Worm (Caenorhabditis elegans) whole organism, young adult: ENCODE data around the gene R12C12.7.

Experiments
- B0261.1 ChIP-seq: sonication (generic microtip); optimal IDR thresholded peaks from 2 replicates; lab custom pipeline; 2016; ENCODE audit warnings: mild to moderate bottlenecking, missing genetic modification characterization, moderate library complexity, missing compliant biosample characterization
- B0336.3 ChIP-seq: fragments of 200-800 bp; sonication (Bioruptor generic); IDR thresholded peaks from 2 replicates; pipeline ENCODE4 v1.3.6; 2022; ENCODE audit warnings: missing genetic modification characterization, missing compliant biosample characterization
- C17E4.6 ChIP-seq: fragments of 200-800 bp; sonication (Bioruptor generic); IDR thresholded peaks from 2 replicates; pipeline ENCODE4 v1.3.6; 2022; ENCODE audit warnings: missing genetic modification reagents, missing genetic modification characterization, missing compliant biosample characterization
- D2030.7 ChIP-seq: fragments of 200-800 bp; sonication (Bioruptor generic); IDR thresholded peaks from 2 replicates; pipeline ENCODE4 v1.3.6; 2022; ENCODE audit warnings: missing genetic modification reagents, missing genetic modification characterization, missing compliant biosample characterization
- F23B12.7 ChIP-seq: sonication (generic microtip); optimal IDR thresholded peaks from 2 replicates; lab custom pipeline; 2017; ENCODE audit warnings: missing genetic modification characterization, mild to moderate bottlenecking, missing compliant biosample characterization, antibody characterized with exemption, moderate library complexity; ENCODE audit not compliant: insufficient read depth
- F37B4.10 ChIP-seq: fragments of 200-800 bp; sonication (Bioruptor generic); IDR thresholded peaks from 2 replicates; pipeline ENCODE4 v1.3.6; 2022; ENCODE audit warnings: missing genetic modification characterization, missing compliant biosample characterization
- F52B5.7 ChIP-seq: sonication (generic microtip); optimal IDR thresholded peaks from 2 replicates; lab custom pipeline; 2016; ENCODE audit warnings: mild to moderate bottlenecking, missing genetic modification characterization, missing compliant biosample characterization
- K11D2.4 ChIP-seq: fragments of 200-800 bp; sonication (Bioruptor generic); IDR thresholded peaks from 2 replicates; pipeline ENCODE4 v1.3.6; 2022; ENCODE audit warnings: missing genetic modification reagents, missing genetic modification characterization, missing compliant biosample characterization
- T07F8.4 ChIP-seq: sonication (generic microtip); optimal IDR thresholded peaks from 2 replicates; lab custom pipeline; 2016; ENCODE audit warnings: mild to moderate bottlenecking, missing genetic modification characterization, moderate library complexity, missing compliant biosample characterization
- Y53G8AR.9 ChIP-seq: fragments of 200-800 bp; sonication (Bioruptor generic); conservative IDR thresholded peaks from 2 replicates; pipeline ENCODE4 v1.3.6; 2022; ENCODE audit warnings: missing genetic modification reagents, missing genetic modification characterization, missing compliant biosample characterization
- Y67H2A.10 ChIP-seq: fragments of 200-800 bp; sonication (Bioruptor generic); conservative IDR thresholded peaks from 2 replicates; pipeline ENCODE4 v1.3.6; 2022; ENCODE audit warnings: missing genetic modification reagents, missing genetic modification characterization, missing compliant biosample characterization
- aptf-2 ChIP-seq: fragments of 200-800 bp; sonication (Bioruptor generic); conservative IDR thresholded peaks from 2 replicates; pipeline ENCODE4 v1.3.6; 2022; ENCODE audit warnings: missing genetic modification reagents, missing genetic modification characterization, missing compliant biosample characterization
- aptf-3 ChIP-seq: fragments of 200-800 bp; sonication (Bioruptor generic); IDR thresholded peaks from 2 replicates; pipeline ENCODE4 v1.3.6; 2022; ENCODE audit warnings: missing genetic modification characterization, missing compliant biosample characterization
- atf-7 ChIP-seq: sonication (generic microtip); optimal IDR thresholded peaks from 2 replicates; lab custom pipeline; 2017; ENCODE audit warnings: mild to moderate bottlenecking, missing genetic modification characterization, missing compliant biosample characterization
- athp-1 ChIP-seq: sonication (generic microtip); optimal IDR thresholded peaks from 2 replicates; lab custom pipeline; 2017; ENCODE audit warnings: mild to moderate bottlenecking, missing genetic modification characterization, missing compliant biosample characterization
- attf-3 ChIP-seq: fragments of 200-800 bp; sonication (Bioruptor generic); conservative IDR thresholded peaks from 2 replicates; pipeline ENCODE4 v1.3.6; 2022; ENCODE audit warnings: missing genetic modification reagents, missing genetic modification characterization, missing compliant biosample characterization
- bed-1 ChIP-seq: fragments of 200-800 bp; sonication (Bioruptor generic); IDR thresholded peaks from 2 replicates; pipeline ENCODE4 v1.3.6; 2022; ENCODE audit warnings: missing genetic modification reagents, missing genetic modification characterization, missing compliant biosample characterization
- ccch-3 ChIP-seq: fragments of 200-800 bp; sonication (Bioruptor generic); optimal IDR thresholded peaks from 2 replicates; lab custom pipeline; 2018; ENCODE audit warnings: mild to moderate bottlenecking, missing genetic modification characterization, missing compliant biosample characterization
- ceh-100 ChIP-seq: fragments of 200-800 bp; sonication (Bioruptor generic); IDR thresholded peaks from 2 replicates; pipeline ENCODE4 v1.3.6; 2022; ENCODE audit warnings: missing genetic modification reagents, missing genetic modification characterization, missing compliant biosample characterization
- efl-1 ChIP-seq: fragments of 150-350 bp; optimal IDR thresholded peaks from 2 replicates; lab custom pipeline; 2014; ENCODE audit warnings: missing biosample characterization, missing genetic modification reagents, missing genetic modification characterization
- egl-18 ChIP-seq: fragments of 200-800 bp; sonication (Bioruptor generic); IDR thresholded peaks from 2 replicates; pipeline ENCODE4 v1.3.6; 2022; ENCODE audit warnings: missing genetic modification reagents, missing genetic modification characterization, missing compliant biosample characterization
- egl-44 ChIP-seq: fragments of 200-800 bp; sonication (Bioruptor generic); IDR thresholded peaks from 2 replicates; pipeline ENCODE4 v1.3.6; 2022; ENCODE audit warnings: missing genetic modification reagents, missing genetic modification characterization, missing compliant biosample characterization
- ekl-4 ChIP-seq: fragments of 200-800 bp; sonication (Bioruptor generic); IDR thresholded peaks from 2 replicates; pipeline ENCODE4 v1.3.6; 2022; ENCODE audit warnings: missing genetic modification reagents, missing genetic modification characterization, missing compliant biosample characterization
- ets-4 ChIP-seq: fragments of 200-800 bp; sonication (Bioruptor generic); optimal IDR thresholded peaks from 2 replicates; lab custom pipeline; 2018; ENCODE audit warnings: mild to moderate bottlenecking, missing genetic modification characterization, missing compliant biosample characterization
- fkh-3 ChIP-seq: sonication (generic microtip); optimal IDR thresholded peaks from 2 replicates; lab custom pipeline; 2016; ENCODE audit warnings: mild to moderate bottlenecking, missing genetic modification characterization, missing compliant biosample characterization
- gei-17 ChIP-seq: fragments of 200-800 bp; sonication (Bioruptor generic); optimal IDR thresholded peaks from 2 replicates; lab custom pipeline; 2018; ENCODE audit warnings: mild to moderate bottlenecking, missing genetic modification characterization, missing compliant biosample characterization
- hlh-12 ChIP-seq: sonication (generic microtip); optimal IDR thresholded peaks from 2 replicates; lab custom pipeline; 2016; ENCODE audit warnings: missing genetic modification characterization, missing compliant biosample characterization
- hmg-20 ChIP-seq: fragments of 200-800 bp; sonication (Bioruptor generic); IDR thresholded peaks from 2 replicates; pipeline ENCODE4 v1.3.6; 2022; ENCODE audit warnings: missing genetic modification reagents, missing genetic modification characterization, missing compliant biosample characterization
- hsf-1 ChIP-seq: fragments of 200-800 bp; sonication (Bioruptor generic); IDR thresholded peaks from 2 replicates; pipeline ENCODE4 v1.3.6; 2022; ENCODE audit warnings: missing genetic modification reagents, missing genetic modification characterization, missing compliant biosample characterization
- lag-1 ChIP-seq: fragments of 200-800 bp; sonication (Bioruptor generic); IDR thresholded peaks from 2 replicates; pipeline ENCODE4 v1.3.6; 2022; ENCODE audit warnings: missing genetic modification reagents, missing genetic modification characterization, missing compliant biosample characterization
- lin-35 ChIP-seq, 3 experiments: fragments of 150-350 bp in 2 of 3; sonication (generic microtip) in 1 of 3; optimal IDR thresholded peaks; 2 replicates each; lab custom pipeline; 2014 to 2018; ENCODE audit warnings: missing biosample characterization in 3 of 3, missing genetic modification characterization in 3 of 3, missing genetic modification reagents in 3 of 3
- lsy-27 ChIP-seq: sonication (generic microtip); optimal IDR thresholded peaks from 2 replicates; lab custom pipeline; 2017; ENCODE audit warnings: missing genetic modification characterization, mild to moderate bottlenecking, missing compliant biosample characterization, antibody characterized with exemption, missing genotype, borderline replicate concordance; ENCODE audit not compliant: insufficient read depth
- madf-10 ChIP-seq: sonication (generic microtip); optimal IDR thresholded peaks from 2 replicates; lab custom pipeline; 2016; ENCODE audit warnings: mild to moderate bottlenecking, missing genetic modification characterization, missing compliant biosample characterization
- madf-8 ChIP-seq: fragments of 200-800 bp; sonication (Bioruptor generic); conservative IDR thresholded peaks from 2 replicates; pipeline ENCODE4 v1.3.6; 2022; ENCODE audit warnings: missing genetic modification reagents, missing genetic modification characterization, missing compliant biosample characterization
- mes-4 ChIP-seq: sonication (generic microtip); optimal IDR thresholded peaks from 2 replicates; lab custom pipeline; 2016; ENCODE audit warnings: missing genotype, missing genetic modification characterization, missing compliant biosample characterization
- nfya-1 ChIP-seq: sonication (generic microtip); optimal IDR thresholded peaks from 2 replicates; lab custom pipeline; 2017; ENCODE audit warnings: antibody characterized with exemption, missing compliant biosample characterization, missing genetic modification characterization, borderline replicate concordance; ENCODE audit not compliant: insufficient read depth
- nfya-2 ChIP-seq: fragments of 200-800 bp; sonication (Bioruptor generic); IDR thresholded peaks from 2 replicates; pipeline ENCODE4 v1.3.6; 2022; ENCODE audit warnings: missing genetic modification reagents, missing genetic modification characterization, missing compliant biosample characterization
- nhr-120 ChIP-seq: fragments of 200-800 bp; sonication (Bioruptor generic); IDR thresholded peaks from 2 replicates; pipeline ENCODE4 v1.3.6; 2022; ENCODE audit warnings: missing genetic modification characterization, missing compliant biosample characterization
- pha-4 ChIP-seq: fragments of 150-350 bp; sonication (generic microtip); optimal IDR thresholded peaks from 2 replicates; lab custom pipeline; 2014; ENCODE audit warnings: missing biosample characterization, missing genetic modification reagents, missing genetic modification characterization
- snpc-1.1 ChIP-seq: sonication (generic microtip); optimal IDR thresholded peaks from 2 replicates; lab custom pipeline; 2017; ENCODE audit warnings: missing genetic modification characterization, mild to moderate bottlenecking, missing compliant biosample characterization, antibody characterized with exemption, moderate library complexity, missing genotype, missing genetic modification reagents; ENCODE audit not compliant: insufficient read depth
- snpc-1.3 ChIP-seq: sonication (generic microtip); optimal IDR thresholded peaks from 2 replicates; lab custom pipeline; 2017; ENCODE audit warnings: missing genetic modification characterization, mild to moderate bottlenecking, missing compliant biosample characterization, antibody characterized with exemption, moderate library complexity, missing genotype, missing genetic modification reagents; ENCODE audit not compliant: insufficient read depth
- snpc-4 ChIP-seq, 5 experiments: fragments of 150-350 bp in 1 of 5; sonication (generic microtip) in 4 of 5; optimal IDR thresholded peaks; 2 replicates each; lab custom pipeline; 2014 to 2018; ENCODE audit warnings: missing genetic modification characterization in 5 of 5, missing biosample characterization in 3 of 5, antibody characterized with exemption in 2 of 5, mild to moderate bottlenecking in 2 of 5, missing compliant biosample characterization in 2 of 5, missing genotype in 2 of 5, moderate library complexity in 2 of 5, missing genetic modification reagents in 1 of 5
- tbx-9 ChIP-seq: sonication (generic microtip); optimal IDR thresholded peaks from 2 replicates; lab custom pipeline; 2016; ENCODE audit warnings: borderline replicate concordance, missing genetic modification characterization, inconsistent platforms, missing compliant biosample characterization
- unc-130 ChIP-seq: sonication (generic microtip); optimal IDR thresholded peaks from 2 replicates; lab custom pipeline; 2016; ENCODE audit warnings: missing genetic modification reagents, missing genetic modification characterization, missing compliant biosample characterization
- ztf-28 ChIP-seq: fragments of 200-800 bp; sonication (Bioruptor generic); IDR thresholded peaks from 2 replicates; pipeline ENCODE4 v1.3.6; 2022; ENCODE audit warnings: missing genetic modification reagents, missing genetic modification characterization, missing compliant biosample characterization
- ztf-3 ChIP-seq: fragments of 200-800 bp; sonication (Bioruptor generic); optimal IDR thresholded peaks from 2 replicates; lab custom pipeline; 2018; ENCODE audit warnings: mild to moderate bottlenecking, missing genetic modification characterization, missing compliant biosample characterization

R12C12.7 gene

DNA sequence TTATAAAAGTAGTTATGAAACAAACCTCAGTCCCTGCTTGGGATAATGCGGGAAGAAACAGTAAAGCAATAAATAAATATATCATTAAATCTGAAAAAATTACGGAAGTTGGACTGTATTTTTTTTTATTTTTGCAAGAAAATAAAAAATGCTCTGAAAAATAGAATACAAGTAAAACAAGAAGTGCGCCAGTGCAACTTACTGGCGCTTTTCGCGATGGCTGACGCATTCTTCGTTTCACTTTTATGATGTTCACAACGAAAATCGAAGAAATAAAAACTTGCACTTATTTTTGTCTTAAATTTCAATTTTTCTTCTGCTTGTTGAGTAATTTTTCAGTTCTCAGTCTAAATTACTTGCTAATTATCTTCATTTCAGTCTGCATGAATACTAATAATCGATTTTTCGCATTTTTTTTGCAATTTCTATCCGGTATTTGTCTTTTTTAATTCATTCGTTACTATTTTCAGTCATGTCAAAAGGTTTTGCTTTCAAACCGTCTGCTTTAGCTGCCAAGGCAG, 8.1 kb downstream of the R12C12.7 start, which contains the start of the genes R12C12.6 and ran-5 (continued):
- TF ChIP-seq egl-44 (GFP tag; lab: Robert Waterston, UW) = no peak
- TF ChIP-seq lag-1 = no peak
- TF ChIP-seq F23B12.7 (tag; lab: Kevin White, UChicago) = peak; percentile 32
- no peak for TF ChIP-seq ccch-3 (GFP tag; lab: Kevin White, UChicago)
- TF ChIP-seq K11D2.4 (GFP tag; lab: Robert Waterston, UW) = peak; percentile 79
- no peak for TF ChIP-seq aptf-3
- TF ChIP-seq gei-17 (GFP tag; lab: Kevin White, UChicago) = peak; percentile 17
- TF ChIP-seq ceh-100 (GFP tag; lab: Robert Waterston, UW) = peak; percentile 70; the same call in 1 of the 2 replicates
- TF ChIP-seq Y53G8AR.9 (GFP tag; lab: Robert Waterston, UW) = peak; percentile 89
- TF ChIP-seq aptf-2 (GFP tag; lab: Robert Waterston, UW) = no peak
- TF ChIP-seq ztf-3 (GFP tag; lab: Kevin White, UChicago) = no peak
- TF ChIP-seq hmg-20 (GFP tag; lab: Robert Waterston, UW) = peak; percentile 66; the same call in 1 of the 2 replicates
- TF ChIP-seq lin-35 (GFP tag; optimal IDR thresholded peaks at IDR 0.05; lab: Kevin White, UChicago) = peak in 1 of 3 experiments; percentile 82
- TF ChIP-seq efl-1 = peak; percentile 11
- no peak for TF ChIP-seq bed-1 (GFP tag; lab: Robert Waterston, UW)
- no peak for TF ChIP-seq egl-18
- no peak for TF ChIP-seq F52B5.7 (tag; lab: Kevin White, UChicago)
- TF ChIP-seq pha-4 (tag; lab: Kevin White, UChicago) = peak; percentile 72
- no peak for TF ChIP-seq lsy-27 (tag; lab: Kevin White, UChicago)
- peak; percentile 61; the same call in 1 of the 2 replicates for TF ChIP-seq madf-8 (GFP tag; lab: Robert Waterston, UW)
- no peak for TF ChIP-seq nhr-120 (GFP tag; lab: Robert Waterston, UW)
- no peak for TF ChIP-seq Y67H2A.10 (GFP tag; lab: Robert Waterston, UW)
- no peak for TF ChIP-seq F37B4.10 (GFP tag; lab: Robert Waterston, UW)
- TF ChIP-seq unc-130 = peak; percentile 11
- TF ChIP-seq ets-4 = no peak
- 0 out of 2 replicates have a peak, but pooled peaks have one; percentile 38 for TF ChIP-seq hsf-1 (GFP tag; lab: Robert Waterston, UW)
- peak; percentile 52; the same call in 1 of the 2 replicates for TF ChIP-seq D2030.7
- peak; percentile 0 for TF ChIP-seq athp-1
- no peak for TF ChIP-seq madf-10
- peak; percentile 41 for TF ChIP-seq snpc-4 (GFP tag; optimal IDR thresholded peaks at IDR 0.05; lab: Kevin White, UChicago)
- peak in 2 of 4 experiments; percentile 74 to 78 for TF ChIP-seq snpc-4 (tag; optimal IDR thresholded peaks at IDR 0.05; lab: Kevin White, UChicago)
- no peak for TF ChIP-seq T07F8.4
- no peak for TF ChIP-seq mes-4 (tag; lab: Kevin White, UChicago)
- no peak for TF ChIP-seq nfya-2 (GFP tag; lab: Robert Waterston, UW)
- TF ChIP-seq B0336.3 (GFP tag; lab: Robert Waterston, UW) = peak; percentile 65; the same call in 1 of the 2 replicates
- TF ChIP-seq snpc-1.1 = no peak
- TF ChIP-seq ztf-28 (GFP tag; lab: Robert Waterston, UW) = no peak
- TF ChIP-seq atf-7 (tag; lab: Kevin White, UChicago) = peak; percentile 48
- TF ChIP-seq fkh-3 (tag; lab: Kevin White, UChicago) = no peak
- TF ChIP-seq tbx-9 (tag; lab: Kevin White, UChicago) = no peak
- peak; percentile 11 for TF ChIP-seq snpc-1.3 (tag; lab: Kevin White, UChicago)
- no peak for TF ChIP-seq hlh-12 (tag; lab: Kevin White, UChicago)
- peak; percentile 38; the same call in 1 of the 2 replicates for TF ChIP-seq C17E4.6 (GFP tag; lab: Robert Waterston, UW)
- peak; percentile 77 for TF ChIP-seq ekl-4 (GFP tag; lab: Robert Waterston, UW)
- TF ChIP-seq nfya-1 (tag; lab: Kevin White, UChicago) = no peak
- TF ChIP-seq B0261.1 = no peak
- peak; percentile 62; the same call in 1 of the 2 replicates for TF ChIP-seq attf-3 (GFP tag; lab: Robert Waterston, UW)
